Worm (Caenorhabditis elegans): ENCODE measurements around the gene pax-3.

The pax-3 gene

ce11 chrII:10194605-10195004 lies 48.2 kb downstream of the pax-3 start, which contains the start of gene srb-6:
Gene srb-6 (plus strand): TSS chrII:10194905.
- TF ChIP-seq nhr-11 (tag; optimal IDR thresholded peaks at IDR 0.05), result no peak
- no peak for TF ChIP-seq ceh-32 (tag; optimal IDR thresholded peaks at IDR 0.05; ENCODE audit: poor library complexity)
- no peak for TF ChIP-seq dmd-9 (GFP tag; IDR thresholded peaks at IDR 0.05)
- no peak for TF ChIP-seq daf-16 (GFP tag; optimal IDR thresholded peaks at IDR 0.05)
- no peak for TF ChIP-seq daf-16 (tag; optimal IDR thresholded peaks at IDR 0.05)
- TF ChIP-seq ZK337.2 (GFP tag; IDR thresholded peaks at IDR 0.05), result no peak
- TF ChIP-seq nhr-10 (tag; optimal IDR thresholded peaks at IDR 0.05), result no peak
- no peak for TF ChIP-seq pha-4 (GFP tag; IDR thresholded peaks at IDR 0.05)
- no peak for TF ChIP-seq pha-4 (tag; optimal IDR thresholded peaks at IDR 0.05)
- no peak for TF ChIP-seq F37D6.2 (tag; optimal IDR thresholded peaks at IDR 0.05)
- no peak for TF ChIP-seq ama-1 (optimal IDR thresholded peaks at IDR 0.05)
- no peak for TF ChIP-seq arid-1 (GFP tag; conservative IDR thresholded peaks at IDR 0.05)
- no peak for TF ChIP-seq pqm-1 (tag; optimal IDR thresholded peaks at IDR 0.05)
- no peak for TF ChIP-seq lsy-2 (tag; optimal IDR thresholded peaks at IDR 0.05)
- TF ChIP-seq daf-12 (tag; optimal IDR thresholded peaks at IDR 0.05), result no peak
- TF ChIP-seq nhr-48 (tag; optimal IDR thresholded peaks at IDR 0.05), result no peak
- TF ChIP-seq egl-27 (tag; optimal IDR thresholded peaks at IDR 0.05), result no peak
- TF ChIP-seq mxl-2 (GFP tag; conservative IDR thresholded peaks at IDR 0.05), result no peak
- TF ChIP-seq ceh-28 (tag; optimal IDR thresholded peaks at IDR 0.05), result no peak
- TF ChIP-seq nhr-77 (tag; optimal IDR thresholded peaks at IDR 0.05), result no peak

- peak; percentile 71; the same call in 1 of the 2 replicates for TF ChIP-seq ceh-44 (GFP tag; IDR thresholded peaks at IDR 0.05)
- peak; percentile 93 for TF ChIP-seq lin-38 (GFP tag; IDR thresholded peaks at IDR 0.05)
- TF ChIP-seq nhr-77 (tag; optimal IDR thresholded peaks at IDR 0.05), result peak; percentile 63
- peak; percentile 77 for TF ChIP-seq nhr-6 (tag; optimal IDR thresholded peaks at IDR 0.05)
- peak; percentile 71 for TF ChIP-seq fkh-10 (GFP tag; optimal IDR thresholded peaks at IDR 0.05)
- TF ChIP-seq T20F7.1 (GFP tag; optimal IDR thresholded peaks at IDR 0.05), result peak; percentile 11
- TF ChIP-seq unc-39 (tag; optimal IDR thresholded peaks at IDR 0.05), result no peak
- peak; percentile 94 for TF ChIP-seq unc-130 (GFP tag; optimal IDR thresholded peaks at IDR 0.05)
- TF ChIP-seq nhr-11 (tag; optimal IDR thresholded peaks at IDR 0.05), result peak; percentile 80
- TF ChIP-seq nhr-28 (tag; optimal IDR thresholded peaks at IDR 0.05), result peak; percentile 71
- TF ChIP-seq ces-1 (GFP tag; optimal IDR thresholded peaks at IDR 0.05), result peak; percentile 70
- no peak for TF ChIP-seq lsy-2 (tag; optimal IDR thresholded peaks at IDR 0.05)
- TF ChIP-seq nhr-237 (tag; optimal IDR thresholded peaks at IDR 0.05), result no peak
- TF ChIP-seq F37D6.2 (tag; optimal IDR thresholded peaks at IDR 0.05), result no peak
- TF ChIP-seq lin-13 (GFP tag; optimal IDR thresholded peaks at IDR 0.05), result peak; percentile 73
- peak; percentile 57; the same call in 1 of the 2 replicates for TF ChIP-seq Y48G9A.11 (GFP tag; IDR thresholded peaks at IDR 0.05)
- peak; percentile 83 for TF ChIP-seq dpl-1 (GFP tag; optimal IDR thresholded peaks at IDR 0.05)
- no peak for TF ChIP-seq lin-1 (GFP tag; IDR thresholded peaks at IDR 0.05)
- no peak for TF ChIP-seq mxl-3 (GFP tag; optimal IDR thresholded peaks at IDR 0.05)
- TF ChIP-seq aha-1 (tag), result peak; percentile 74
- TF ChIP-seq aly-2 (tag; optimal IDR thresholded peaks at IDR 0.05), result no peak
- no peak for TF ChIP-seq nhr-41 (GFP tag; IDR thresholded peaks at IDR 0.05)
- peak in 1 of 2 experiments; percentile 70 for TF ChIP-seq hif-1 (tag; optimal IDR thresholded peaks at IDR 0.05)
- no peak for TF ChIP-seq mes-2 (tag; optimal IDR thresholded peaks at IDR 0.05; ENCODE audit: poor library complexity, severe bottlenecking)
- TF ChIP-seq sdz-12 (GFP tag; optimal IDR thresholded peaks at IDR 0.05), result no peak
- no peak; the same call in 1 of the 2 replicates for TF ChIP-seq hmg-1.1 (GFP tag; IDR thresholded peaks at IDR 0.05)
- no peak for TF ChIP-seq cey-2 (tag; optimal IDR thresholded peaks at IDR 0.05; ENCODE audit: borderline replicate concordance, insufficient read depth)
- no peak for TF ChIP-seq ceh-20 (GFP tag; IDR thresholded peaks at IDR 0.05)
Measured at ce11 chrII:10197091-10197675, 50.8 kb downstream of the pax-3 start, which contains the start of gene R05H5.3. Gene R05H5.3 (plus strand): TSS chrII:10197625.

Data from whole organism, L4 larva.